Worm (Caenorhabditis elegans) whole organism, young adult: ENCODE data around the gene T26E4.9.

ENCODE experiments used
- B0336.3 ChIP-seq: fragments of 200-800 bp; sonication (Bioruptor generic); IDR thresholded peaks from 2 replicates; pipeline ENCODE4 v1.3.6; 2022; ENCODE audit warnings: missing genetic modification characterization, missing compliant biosample characterization
- C06A6.2 ChIP-seq: fragments of 200-800 bp; sonication (Bioruptor generic); conservative IDR thresholded peaks from 2 replicates; pipeline ENCODE4 v1.3.6; 2022; ENCODE audit warnings: missing genetic modification characterization, missing compliant biosample characterization
- C17E4.6 ChIP-seq: fragments of 200-800 bp; sonication (Bioruptor generic); IDR thresholded peaks from 2 replicates; pipeline ENCODE4 v1.3.6; 2022; ENCODE audit warnings: missing genetic modification reagents, missing genetic modification characterization, missing compliant biosample characterization
- F10E7.11 ChIP-seq: sonication (generic microtip); optimal IDR thresholded peaks from 2 replicates; lab custom pipeline; 2017; ENCODE audit warnings: mild to moderate bottlenecking, missing genetic modification characterization, moderate library complexity, missing compliant biosample characterization
- F23B12.7 ChIP-seq: sonication (generic microtip); optimal IDR thresholded peaks from 2 replicates; lab custom pipeline; 2017; ENCODE audit warnings: missing genetic modification characterization, mild to moderate bottlenecking, missing compliant biosample characterization, antibody characterized with exemption, moderate library complexity; ENCODE audit not compliant: insufficient read depth
- F55B11.4 ChIP-seq: sonication (generic microtip); optimal IDR thresholded peaks from 2 replicates; lab custom pipeline; 2016; ENCODE audit warnings: missing compliant biosample characterization, missing genetic modification characterization, borderline replicate concordance; ENCODE audit not compliant: insufficient read depth
- F57A8.1 ChIP-seq: fragments of 200-800 bp; sonication (Bioruptor generic); optimal IDR thresholded peaks from 2 replicates; lab custom pipeline; 2018; ENCODE audit warnings: mild to moderate bottlenecking, missing genetic modification characterization, moderate library complexity, missing compliant biosample characterization
- K11D2.4 ChIP-seq: fragments of 200-800 bp; sonication (Bioruptor generic); IDR thresholded peaks from 2 replicates; pipeline ENCODE4 v1.3.6; 2022; ENCODE audit warnings: missing genetic modification reagents, missing genetic modification characterization, missing compliant biosample characterization
- K12H6.12 ChIP-seq: fragments of 200-800 bp; sonication (Bioruptor generic); optimal IDR thresholded peaks from 2 replicates; lab custom pipeline; 2018; ENCODE audit warnings: mild to moderate bottlenecking, missing genetic modification characterization, missing compliant biosample characterization
- Y56A3A.18 ChIP-seq: fragments of 200-800 bp; sonication (Bioruptor generic); IDR thresholded peaks from 2 replicates; pipeline ENCODE4 v1.3.6; 2022; ENCODE audit warnings: missing genetic modification reagents, missing genetic modification characterization, missing compliant biosample characterization
- aptf-3 ChIP-seq: fragments of 200-800 bp; sonication (Bioruptor generic); IDR thresholded peaks from 2 replicates; pipeline ENCODE4 v1.3.6; 2022; ENCODE audit warnings: missing genetic modification characterization, missing compliant biosample characterization
- attf-5 ChIP-seq: fragments of 200-800 bp; sonication (Bioruptor generic); optimal IDR thresholded peaks from 2 replicates; lab custom pipeline; 2018; ENCODE audit warnings: mild to moderate bottlenecking, missing genetic modification characterization, missing compliant biosample characterization
- attf-6 ChIP-seq: fragments of 200-800 bp; sonication (Bioruptor generic); IDR thresholded peaks from 2 replicates; pipeline ENCODE4 v1.3.6; 2022; ENCODE audit warnings: missing genetic modification reagents, missing genetic modification characterization, missing compliant biosample characterization
- ccch-3 ChIP-seq: fragments of 200-800 bp; sonication (Bioruptor generic); optimal IDR thresholded peaks from 2 replicates; lab custom pipeline; 2018; ENCODE audit warnings: mild to moderate bottlenecking, missing genetic modification characterization, missing compliant biosample characterization
- ceh-40 ChIP-seq: fragments of 200-800 bp; sonication (Bioruptor generic); IDR thresholded peaks from 2 replicates; pipeline ENCODE4 v1.3.6; 2022; ENCODE audit warnings: missing genetic modification characterization, missing compliant biosample characterization
- ceh-79 ChIP-seq: sonication (generic microtip); optimal IDR thresholded peaks from 2 replicates; lab custom pipeline; 2017; ENCODE audit warnings: mild to moderate bottlenecking, missing genetic modification characterization, missing compliant biosample characterization
- chd-7 ChIP-seq: sonication (generic microtip); optimal IDR thresholded peaks from 2 replicates; lab custom pipeline; 2016; ENCODE audit warnings: mild to moderate bottlenecking, missing genetic modification characterization, moderate library complexity, missing compliant biosample characterization
- dpl-1 ChIP-seq: fragments of 150-350 bp; optimal IDR thresholded peaks from 2 replicates; lab custom pipeline; 2014; ENCODE audit warnings: missing biosample characterization, missing genetic modification reagents, missing genetic modification characterization
- egl-18 ChIP-seq: fragments of 200-800 bp; sonication (Bioruptor generic); IDR thresholded peaks from 2 replicates; pipeline ENCODE4 v1.3.6; 2022; ENCODE audit warnings: missing genetic modification reagents, missing genetic modification characterization, missing compliant biosample characterization
- egrh-3 ChIP-seq: fragments of 200-800 bp; sonication (Bioruptor generic); IDR thresholded peaks from 2 replicates; pipeline ENCODE4 v1.3.6; 2022; ENCODE audit warnings: missing genetic modification reagents, missing genetic modification characterization, missing compliant biosample characterization
- him-1 ChIP-seq: sonication (generic microtip); optimal IDR thresholded peaks from 2 replicates; lab custom pipeline; 2016; ENCODE audit warnings: missing genotype, missing genetic modification reagents, missing genetic modification characterization, missing compliant biosample characterization
- hlh-26 ChIP-seq: fragments of 200-800 bp; sonication (Bioruptor generic); conservative IDR thresholded peaks from 2 replicates; pipeline ENCODE4 v1.3.6; 2022; ENCODE audit warnings: missing genetic modification reagents, missing genetic modification characterization, missing compliant biosample characterization
- hmg-1.2 ChIP-seq: fragments of 200-800 bp; sonication (Bioruptor generic); IDR thresholded peaks from 2 replicates; pipeline ENCODE4 v1.3.6; 2022; ENCODE audit warnings: missing genetic modification reagents, missing genetic modification characterization, missing compliant biosample characterization
- hrde-1 ChIP-seq: sonication (generic microtip); optimal IDR thresholded peaks from 2 replicates; lab custom pipeline; 2016; ENCODE audit warnings: missing genetic modification characterization, mild to moderate bottlenecking, missing compliant biosample characterization, moderate library complexity, missing genotype, missing genetic modification reagents, borderline replicate concordance
- lag-1 ChIP-seq: fragments of 200-800 bp; sonication (Bioruptor generic); IDR thresholded peaks from 2 replicates; pipeline ENCODE4 v1.3.6; 2022; ENCODE audit warnings: missing genetic modification reagents, missing genetic modification characterization, missing compliant biosample characterization
- let-526 ChIP-seq: fragments of 200-800 bp; sonication (Bioruptor generic); IDR thresholded peaks from 2 replicates; pipeline ENCODE4 v1.3.6; 2022; ENCODE audit warnings: missing genetic modification reagents, missing genetic modification characterization, missing compliant biosample characterization
- lin-54 ChIP-seq: fragments of 200-800 bp; sonication (Bioruptor generic); optimal IDR thresholded peaks from 2 replicates; lab custom pipeline; 2018; ENCODE audit warnings: mild to moderate bottlenecking, missing genetic modification characterization, missing compliant biosample characterization
- lsl-1 ChIP-seq: fragments of 200-800 bp; sonication (Bioruptor generic); optimal IDR thresholded peaks from 2 replicates; lab custom pipeline; 2018; ENCODE audit warnings: mild to moderate bottlenecking, missing genetic modification characterization, moderate library complexity, missing compliant biosample characterization
- lsy-27 ChIP-seq: sonication (generic microtip); optimal IDR thresholded peaks from 2 replicates; lab custom pipeline; 2017; ENCODE audit warnings: missing genetic modification characterization, mild to moderate bottlenecking, missing compliant biosample characterization, antibody characterized with exemption, missing genotype, borderline replicate concordance; ENCODE audit not compliant: insufficient read depth
- madf-10 ChIP-seq: sonication (generic microtip); optimal IDR thresholded peaks from 2 replicates; lab custom pipeline; 2016; ENCODE audit warnings: mild to moderate bottlenecking, missing genetic modification characterization, missing compliant biosample characterization
- madf-3 ChIP-seq: fragments of 200-800 bp; sonication (Bioruptor generic); IDR thresholded peaks from 2 replicates; pipeline ENCODE4 v1.3.6; 2022; ENCODE audit warnings: missing genetic modification reagents, missing genetic modification characterization, missing compliant biosample characterization
- madf-6 ChIP-seq: fragments of 200-800 bp; sonication (Bioruptor generic); IDR thresholded peaks from 2 replicates; pipeline ENCODE4 v1.3.6; 2022; ENCODE audit warnings: missing genetic modification reagents, missing genetic modification characterization, missing compliant biosample characterization
- mel-28 ChIP-seq: sonication (generic microtip); optimal IDR thresholded peaks from 2 replicates; lab custom pipeline; 2016; ENCODE audit warnings: borderline replicate concordance, mild to moderate bottlenecking, missing genetic modification characterization, missing compliant biosample characterization
- mes-4 ChIP-seq: sonication (generic microtip); optimal IDR thresholded peaks from 2 replicates; lab custom pipeline; 2016; ENCODE audit warnings: missing genotype, missing genetic modification characterization, missing compliant biosample characterization
- mxl-1 ChIP-seq: sonication (generic microtip); optimal IDR thresholded peaks from 2 replicates; lab custom pipeline; 2016; ENCODE audit warnings: missing genetic modification characterization, missing compliant biosample characterization
- nfyb-1 ChIP-seq: fragments of 200-800 bp; sonication (Bioruptor generic); IDR thresholded peaks from 2 replicates; pipeline ENCODE4 v1.3.6; 2022; ENCODE audit warnings: missing genetic modification reagents, missing genetic modification characterization, missing compliant biosample characterization
- nhr-179 ChIP-seq: sonication (generic microtip); optimal IDR thresholded peaks from 2 replicates; lab custom pipeline; 2016; ENCODE audit warnings: mild to moderate bottlenecking, missing genetic modification characterization, missing compliant biosample characterization
- nhr-27 ChIP-seq: fragments of 200-800 bp; sonication (Bioruptor generic); optimal IDR thresholded peaks from 2 replicates; lab custom pipeline; 2018; ENCODE audit warnings: mild to moderate bottlenecking, missing genetic modification characterization, moderate library complexity, missing compliant biosample characterization
- nhr-90 ChIP-seq: sonication (generic microtip); optimal IDR thresholded peaks from 2 replicates; lab custom pipeline; 2016; ENCODE audit warnings: missing genotype, mild to moderate bottlenecking, missing genetic modification characterization, missing compliant biosample characterization
- pha-4 ChIP-seq: fragments of 150-350 bp; sonication (generic microtip); optimal IDR thresholded peaks from 2 replicates; lab custom pipeline; 2014; ENCODE audit warnings: missing biosample characterization, missing genetic modification reagents, missing genetic modification characterization
- rec-8 ChIP-seq, 2 experiments: sonication (generic microtip); optimal IDR thresholded peaks; 2 replicates each; lab custom pipeline; 2016; ENCODE audit warnings: mild to moderate bottlenecking in 2 of 2, missing genetic modification characterization in 2 of 2, missing genetic modification reagents in 2 of 2, missing genotype in 2 of 2, missing biosample characterization in 1 of 2, missing compliant biosample characterization in 1 of 2, moderate library complexity in 1 of 2
- repo-1 ChIP-seq: sonication (generic microtip); optimal IDR thresholded peaks from 2 replicates; lab custom pipeline; 2017; ENCODE audit warnings: mild to moderate bottlenecking, missing genetic modification characterization, missing compliant biosample characterization
- rpc-1 ChIP-seq, 2 experiments: fragments of 150-350 bp in 1 of 2; sonication (generic microtip) in 1 of 2; optimal IDR thresholded peaks; 2 replicates each; lab custom pipeline; 2014 to 2018; ENCODE audit warnings: missing biosample characterization in 1 of 2, missing genetic modification characterization in 1 of 2, missing genetic modification reagents in 1 of 2, missing genotype in 1 of 2
- snpc-1.3 ChIP-seq: sonication (generic microtip); optimal IDR thresholded peaks from 2 replicates; lab custom pipeline; 2017; ENCODE audit warnings: missing genetic modification characterization, mild to moderate bottlenecking, missing compliant biosample characterization, antibody characterized with exemption, moderate library complexity, missing genotype, missing genetic modification reagents; ENCODE audit not compliant: insufficient read depth
- tbp1 ChIP-seq: fragments of 200-800 bp; sonication (Bioruptor generic); optimal IDR thresholded peaks from 2 replicates; lab custom pipeline; 2018; ENCODE audit warnings: mild to moderate bottlenecking, missing genetic modification characterization, missing compliant biosample characterization
- tbx-9 ChIP-seq: sonication (generic microtip); optimal IDR thresholded peaks from 2 replicates; lab custom pipeline; 2016; ENCODE audit warnings: borderline replicate concordance, missing genetic modification characterization, inconsistent platforms, missing compliant biosample characterization
- ztf-28 ChIP-seq: fragments of 200-800 bp; sonication (Bioruptor generic); IDR thresholded peaks from 2 replicates; pipeline ENCODE4 v1.3.6; 2022; ENCODE audit warnings: missing genetic modification reagents, missing genetic modification characterization, missing compliant biosample characterization
- ztf-3 ChIP-seq: fragments of 200-800 bp; sonication (Bioruptor generic); optimal IDR thresholded peaks from 2 replicates; lab custom pipeline; 2018; ENCODE audit warnings: mild to moderate bottlenecking, missing genetic modification characterization, missing compliant biosample characterization

T26E4.9 gene

DNA sequence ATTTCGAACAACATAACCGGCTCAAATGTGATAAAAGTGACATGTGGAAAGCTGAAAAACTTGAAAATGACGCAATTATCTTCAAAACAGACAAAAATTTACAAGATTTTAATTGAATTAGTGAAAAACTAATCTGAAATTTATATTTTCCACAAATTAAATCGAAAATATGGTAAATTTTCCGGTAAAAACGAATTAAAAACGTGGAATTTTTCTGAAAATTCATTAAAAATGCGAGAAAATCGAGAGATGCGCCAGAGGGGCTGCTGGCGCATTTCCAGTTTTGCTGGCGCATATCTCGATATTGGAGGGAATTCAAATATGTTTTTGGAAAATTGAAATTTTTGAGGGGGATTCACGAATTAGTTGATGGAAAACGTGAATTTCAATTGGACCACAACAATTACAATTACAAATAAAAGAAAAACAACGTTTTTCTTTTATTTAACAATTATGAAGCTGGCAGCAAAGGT is 36.4 kb downstream of the T26E4.9 start, which contains the start of the genes haf-3 and F57A10.2 (continued):
- TF ChIP-seq rec-8 (tag; optimal IDR thresholded peaks at IDR 0.05; lab: Kevin White, UChicago) (no peak), mxl-1 (no peak), madf-3 (GFP tag; lab: Robert Waterston, UW) (peak; percentile 81; the same call in 1 of the 2 replicates), mes-4 (tag; lab: Kevin White, UChicago) (no peak), pha-4 (peak; percentile 86), C06A6.2 (GFP tag; lab: Robert Waterston, UW) (peak; percentile 75), lag-1 (GFP tag; lab: Robert Waterston, UW) (no peak), ceh-79 (no peak), chd-7 (peak; percentile 38), F10E7.11 (tag; lab: Kevin White, UChicago) (no peak), K12H6.12 (tag; lab: Kevin White, UChicago) (peak; percentile 60), C17E4.6 (GFP tag; lab: Robert Waterston, UW) (no peak), lsl-1 (GFP tag; lab: Kevin White, UChicago) (peak; percentile 71), dpl-1 (peak; percentile 97), let-526 (GFP tag; lab: Robert Waterston, UW) (0 out of 2 replicates have a peak, but pooled peaks have one; percentile 32), mel-28 (tag; lab: Kevin White, UChicago) (no peak), aptf-3 (no peak), lsy-27 (tag; lab: Kevin White, UChicago) (no peak), rpc-1 (optimal IDR thresholded peaks at IDR 0.05; lab: Kevin White, UChicago) (no peak), rpc-1 (tag; optimal IDR thresholded peaks at IDR 0.05; lab: Kevin White, UChicago) (no peak), Y56A3A.18 (peak; percentile 71), nhr-27 (tag; lab: Kevin White, UChicago) (no peak), F23B12.7 (tag; lab: Kevin White, UChicago) (peak; percentile 86), egrh-3 (GFP tag; lab: Robert Waterston, UW) (no peak), nhr-179 (tag; lab: Kevin White, UChicago) (no peak), madf-10 (tag; lab: Kevin White, UChicago) (peak; percentile 38), hrde-1 (tag; lab: Kevin White, UChicago) (no peak), tbx-9 (tag; lab: Kevin White, UChicago) (no peak), attf-6 (GFP tag; lab: Robert Waterston, UW) (peak; percentile 84), attf-5 (GFP tag; lab: Kevin White, UChicago) (peak; percentile 50), K11D2.4 (peak; percentile 81), hmg-1.2 (peak; percentile 57), madf-6 (GFP tag; lab: Robert Waterston, UW) (peak; percentile 85), repo-1 (tag; lab: Kevin White, UChicago) (peak; percentile 70), snpc-1.3 (tag; lab: Kevin White, UChicago) (peak; percentile 71), F55B11.4 (tag; lab: Kevin White, UChicago) (no peak), B0336.3 (GFP tag; lab: Robert Waterston, UW) (peak; percentile 86), him-1 (tag; lab: Kevin White, UChicago) (peak; percentile 65), ccch-3 (GFP tag; lab: Kevin White, UChicago) (no peak), tbp1 (peak; percentile 72), ztf-3 (GFP tag; lab: Kevin White, UChicago) (no peak), lin-54 (GFP tag; lab: Kevin White, UChicago) (peak; percentile 99), ztf-28 (GFP tag; lab: Robert Waterston, UW) (no peak), nfyb-1 (GFP tag; lab: Robert Waterston, UW) (peak; percentile 92), ceh-40 (GFP tag; lab: Robert Waterston, UW) (no peak), nhr-90 (no peak), hlh-26 (GFP tag; lab: Robert Waterston, UW) (no peak), F57A8.1 (no peak), egl-18 (GFP tag; lab: Robert Waterston, UW) (no peak)
